Fruit fly (Drosophila melanogaster) whole organism, embryonic: Measurements from ENCODE around the gene Ugt316A1.

Source experiments
- CG12942 ChIP-seq: fragments of 200-800 bp; sonication (Bioruptor generic); optimal IDR thresholded peaks from 3 replicates; lab custom pipeline; 2016; ENCODE audit warnings: missing biosample characterization, missing genetic modification characterization
- CG14441 ChIP-seq: fragments of 200-800 bp; sonication (Bioruptor generic); IDR thresholded peaks from 2 replicates; pipeline ENCODE4 v1.3.6; 2022; ENCODE audit warnings: missing biosample characterization, missing genetic modification characterization
- CG14710 ChIP-seq: fragments of 200-800 bp; sonication (Bioruptor generic); optimal IDR thresholded peaks from 3 replicates; lab custom pipeline; 2019; ENCODE audit warnings: missing biosample characterization, mild to moderate bottlenecking, missing genetic modification characterization, moderate library complexity
- CG15514 ChIP-seq: fragments of 200-800 bp; sonication (Bioruptor generic); optimal IDR thresholded peaks from 3 replicates; lab custom pipeline; 2017; ENCODE audit warnings: missing biosample characterization, missing genetic modification characterization, mild to moderate bottlenecking, moderate library complexity, missing genetic modification reagents
- CG16863 ChIP-seq: fragments of 200-800 bp; sonication (Bioruptor generic); optimal IDR thresholded peaks from 3 replicates; lab custom pipeline; 2016; ENCODE audit warnings: missing biosample characterization, missing genetic modification characterization
- CG17186 ChIP-seq: fragments of 200-800 bp; sonication (Bioruptor generic); optimal IDR thresholded peaks from 3 replicates; lab custom pipeline; 2017; ENCODE audit warnings: missing biosample characterization, missing genetic modification reagents, missing genetic modification characterization
- CG18262 ChIP-seq: fragments of 200-800 bp; optimal IDR thresholded peaks from 3 replicates; lab custom pipeline; 2019; ENCODE audit warnings: missing biosample characterization, mild to moderate bottlenecking, missing genetic modification characterization, moderate library complexity
- CG1832 ChIP-seq: fragments of 200-800 bp; sonication (Bioruptor generic); optimal IDR thresholded peaks from 2 replicates; lab custom pipeline; 2017; ENCODE audit warnings: missing biosample characterization, mild to moderate bottlenecking, missing genetic modification characterization, inconsistent platforms
- CG18764 ChIP-seq: fragments of 200-800 bp; sonication (Bioruptor generic); optimal IDR thresholded peaks from 3 replicates; lab custom pipeline; 2016; ENCODE audit warnings: missing biosample characterization, missing genetic modification characterization
- CG2116 ChIP-seq: fragments of 200-800 bp; sonication (Bioruptor generic); optimal IDR thresholded peaks from 3 replicates; lab custom pipeline; 2018; ENCODE audit warnings: missing biosample characterization, mild to moderate bottlenecking, missing genetic modification characterization
- CG4360 ChIP-seq: fragments of 200-800 bp; sonication (Bioruptor generic); IDR thresholded peaks from 2 replicates; pipeline ENCODE4 v1.3.6; 2022; ENCODE audit warnings: missing biosample characterization, missing genetic modification characterization
- CG7786 ChIP-seq: fragments of 200-800 bp; sonication (Bioruptor generic); optimal IDR thresholded peaks from 2 replicates; lab custom pipeline; 2016; ENCODE audit warnings: missing biosample characterization, missing genetic modification characterization
- CG8478 ChIP-seq: fragments of >200 bp; optimal IDR thresholded peaks from 2 replicates; lab custom pipeline; 2018
- CG8944 ChIP-seq: fragments of 200-800 bp; sonication (Bioruptor generic); optimal IDR thresholded peaks from 3 replicates; lab custom pipeline; 2016; ENCODE audit warnings: missing biosample characterization, missing genetic modification characterization
- Drgx ChIP-seq: fragments of 200-800 bp; sonication (Bioruptor generic); IDR thresholded peaks from 2 replicates; pipeline ENCODE4 v1.3.6; 2022; ENCODE audit warnings: missing biosample characterization, missing genetic modification characterization
- HLH54F ChIP-seq: fragments of 200-800 bp; sonication (Bioruptor generic); optimal IDR thresholded peaks from 3 replicates; lab custom pipeline; 2016; ENCODE audit warnings: missing biosample characterization, missing genetic modification characterization
- Hr3 ChIP-seq: fragments of 200-800 bp; sonication (Bioruptor generic); optimal IDR thresholded peaks from 3 replicates; lab custom pipeline; 2016; ENCODE audit warnings: missing biosample characterization, missing genetic modification characterization
- Max ChIP-seq: fragments of 200-800 bp; sonication (Bioruptor generic); optimal IDR thresholded peaks from 2 replicates; lab custom pipeline; 2016; ENCODE audit warnings: missing biosample characterization, mild to moderate bottlenecking, missing genetic modification characterization
- Meics ChIP-seq: fragments of 200-800 bp; sonication (Bioruptor generic); optimal IDR thresholded peaks from 2 replicates; lab custom pipeline; 2017; ENCODE audit warnings: missing biosample characterization, mild to moderate bottlenecking, missing genetic modification characterization
- Ptx1 ChIP-seq: fragments of 200-800 bp; sonication (Bioruptor generic); IDR thresholded peaks from 2 replicates; pipeline ENCODE4 v1.3.6; 2022; ENCODE audit warnings: missing biosample characterization, missing genetic modification characterization
- Ravus ChIP-seq: fragments of 200-800 bp; sonication (Bioruptor generic); IDR thresholded peaks from 2 replicates; pipeline ENCODE4 v1.3.6; 2022; ENCODE audit warnings: missing biosample characterization, missing genetic modification characterization
- Rx ChIP-seq: fragments of 200-800 bp; sonication (Bioruptor generic); IDR thresholded peaks from 2 replicates; pipeline ENCODE4 v1.3.6; 2022; ENCODE audit warnings: missing biosample characterization, missing genetic modification characterization
- Sox100B ChIP-seq: fragments of 200-800 bp; sonication (Bioruptor generic); optimal IDR thresholded peaks from 3 replicates; lab custom pipeline; 2018; ENCODE audit warnings: missing biosample characterization, mild to moderate bottlenecking, missing genetic modification characterization
- Sry-δ ChIP-seq: fragments of 200-800 bp; sonication (Bioruptor generic); optimal IDR thresholded peaks from 2 replicates; lab custom pipeline; 2016; ENCODE audit warnings: missing biosample characterization, missing genetic modification characterization
- Ssrp ChIP-seq: fragments of 200-800 bp; sonication (Bioruptor generic); optimal IDR thresholded peaks from 2 replicates; lab custom pipeline; 2018; ENCODE audit warnings: missing biosample characterization, mild to moderate bottlenecking, missing genetic modification characterization, moderate library complexity
- Stat92E ChIP-seq, 3 experiments: fragments of >200 bp in 2 of 3; fragments of 200-800 bp in 1 of 3; sonication (Bioruptor generic) in 1 of 3; optimal IDR thresholded peaks; 2 replicates each; lab custom pipeline; 2017 to 2019; ENCODE audit warnings: missing biosample characterization in 3 of 3, missing genetic modification characterization in 3 of 3, mild to moderate bottlenecking in 1 of 3, moderate library complexity in 1 of 3
- Taf1 ChIP-seq: fragments of 200-800 bp; sonication (Bioruptor generic); IDR thresholded peaks from 2 replicates; pipeline ENCODE4 v1.3.6; 2022; ENCODE audit warnings: missing biosample characterization, missing genetic modification characterization
- Trl ChIP-seq, 3 experiments: fragments of >200 bp in 2 of 3; fragments of 200-800 bp in 1 of 3; sonication (Bioruptor generic) in 1 of 3; optimal IDR thresholded peaks; 2 replicates in 1 of 3; 3 replicates in 2 of 3; lab custom pipeline; 2016 to 2017; ENCODE audit warnings: missing biosample characterization in 1 of 3, missing genetic modification characterization in 1 of 3
- ab ChIP-seq: fragments of 200-800 bp; sonication (Bioruptor generic); optimal IDR thresholded peaks from 2 replicates; lab custom pipeline; 2016; ENCODE audit warnings: missing biosample characterization, missing genetic modification characterization
- bbx ChIP-seq: fragments of 200-800 bp; sonication (Bioruptor generic); IDR thresholded peaks from 2 replicates; pipeline ENCODE4 v1.3.6; 2022; ENCODE audit warnings: missing biosample characterization, missing genetic modification characterization; ENCODE audit not compliant: partially characterized antibody
- bcd ChIP-seq: fragments of 200-800 bp; sonication (Bioruptor generic); optimal IDR thresholded peaks from 2 replicates; lab custom pipeline; 2017; ENCODE audit warnings: missing biosample characterization, mild to moderate bottlenecking, missing genetic modification characterization
- chn ChIP-seq: fragments of 200-800 bp; sonication (Bioruptor generic); optimal IDR thresholded peaks from 2 replicates; lab custom pipeline; 2016; ENCODE audit warnings: missing biosample characterization, missing genetic modification characterization
- dysf ChIP-seq: fragments of 200-800 bp; sonication (Bioruptor generic); IDR thresholded peaks from 3 replicates; pipeline ENCODE4 v1.3.6; 2022; ENCODE audit warnings: missing biosample characterization, missing genetic modification characterization
- ftz-f1 ChIP-seq: fragments of 200-800 bp; sonication (Bioruptor generic); optimal IDR thresholded peaks from 2 replicates; lab custom pipeline; 2016; ENCODE audit warnings: missing biosample characterization, missing genetic modification characterization
- fu2 ChIP-seq: fragments of 200-800 bp; sonication (Bioruptor generic); optimal IDR thresholded peaks from 2 replicates; lab custom pipeline; 2016; ENCODE audit warnings: missing biosample characterization, missing genetic modification characterization
- ind ChIP-seq: fragments of 200-800 bp; sonication (Bioruptor generic); optimal IDR thresholded peaks from 3 replicates; lab custom pipeline; 2016; ENCODE audit warnings: missing biosample characterization, missing genetic modification characterization
- maf-S ChIP-seq: fragments of 200-800 bp; sonication (Bioruptor generic); optimal IDR thresholded peaks from 2 replicates; lab custom pipeline; 2016; ENCODE audit warnings: missing biosample characterization, missing genetic modification characterization
- mam ChIP-seq: fragments of 200-800 bp; sonication (Bioruptor generic); optimal IDR thresholded peaks from 3 replicates; lab custom pipeline; 2016; ENCODE audit warnings: missing biosample characterization, missing genetic modification characterization
- nau ChIP-seq: fragments of 200-800 bp; sonication (Bioruptor generic); optimal IDR thresholded peaks from 3 replicates; lab custom pipeline; 2017; ENCODE audit warnings: missing biosample characterization, mild to moderate bottlenecking, missing genetic modification characterization, missing genetic modification reagents
- nerfin-2 ChIP-seq: fragments of 200-800 bp; sonication (Bioruptor generic); IDR thresholded peaks from 2 replicates; pipeline ENCODE4 v1.3.6; 2022; ENCODE audit warnings: missing biosample characterization, missing genetic modification characterization; ENCODE audit not compliant: partially characterized antibody
- pum ChIP-seq: fragments of 200-800 bp; sonication (Bioruptor generic); optimal IDR thresholded peaks from 2 replicates; lab custom pipeline; 2016; ENCODE audit warnings: missing biosample characterization, missing genetic modification characterization
- sc ChIP-seq, 3 experiments: fragments of >200 bp in 2 of 3; fragments of 200-800 bp in 1 of 3; sonication (Bioruptor generic) in 1 of 3; optimal IDR thresholded peaks; 2 replicates in 2 of 3; 3 replicates in 1 of 3; lab custom pipeline; 2017; ENCODE audit warnings: mild to moderate bottlenecking in 1 of 3, missing biosample characterization in 1 of 3, missing genetic modification characterization in 1 of 3, missing genetic modification reagents in 1 of 3
- sens-2 ChIP-seq: fragments of 200-800 bp; sonication (Bioruptor generic); IDR thresholded peaks from 2 replicates; pipeline ENCODE4 v1.3.6; 2022; ENCODE audit warnings: missing biosample characterization, missing genetic modification characterization
- slbo ChIP-seq: fragments of 200-800 bp; sonication (Bioruptor generic); IDR thresholded peaks from 2 replicates; pipeline ENCODE4 v1.3.6; 2022; ENCODE audit warnings: missing biosample characterization, missing genetic modification characterization
- so ChIP-seq: fragments of 200-800 bp; sonication (Bioruptor generic); IDR thresholded peaks from 3 replicates; pipeline ENCODE4 v1.3.6; 2022; ENCODE audit warnings: missing biosample characterization, missing genetic modification characterization
- tna ChIP-seq: fragments of 200-800 bp; sonication (Bioruptor generic); IDR thresholded peaks from 2 replicates; pipeline ENCODE4 v1.3.6; 2022; ENCODE audit warnings: missing biosample characterization, missing genetic modification characterization; ENCODE audit not compliant: partially characterized antibody
- trem ChIP-seq: fragments of 200-800 bp; optimal IDR thresholded peaks from 3 replicates; lab custom pipeline; 2019; ENCODE audit warnings: missing biosample characterization, mild to moderate bottlenecking, missing genetic modification characterization, moderate library complexity
- ttk ChIP-seq: fragments of 200-800 bp; sonication (Bioruptor generic); IDR thresholded peaks from 2 replicates; pipeline ENCODE4 v2.1.2; 2022; ENCODE audit warnings: missing biosample characterization, missing genetic modification characterization
- zen ChIP-seq: fragments of 200-800 bp; sonication (Bioruptor generic); optimal IDR thresholded peaks from 3 replicates; lab custom pipeline; 2018; ENCODE audit warnings: missing biosample characterization, mild to moderate bottlenecking, missing genetic modification characterization, moderate library complexity
- zfh1 ChIP-seq: fragments of 200-800 bp; sonication (Bioruptor generic); IDR thresholded peaks from 3 replicates; pipeline ENCODE4 v1.3.6; 2022; ENCODE audit warnings: missing biosample characterization, missing genetic modification characterization

The Ugt316A1 gene

dm6 chr3L:19097665-19098082 is 35.1 kb upstream of the Ugt316A1 start, which contains the start of the genes Naxd and CG14079 (continued):
- TF ChIP-seq bbx (GFP tag; lab: Robert Waterston, UW) = no peak
- peak; percentile 63 for TF ChIP-seq CG18262 (tag; lab: Kevin White, UChicago)
- TF ChIP-seq Taf1 (GFP tag; lab: Robert Waterston, UW) = no peak
- no peak for TF ChIP-seq nau (GFP tag; lab: Kevin White, UChicago)
- peak; percentile 36 for TF ChIP-seq HLH54F (GFP tag; lab: Kevin White, UChicago)
- peak; percentile 37 for TF ChIP-seq CG15514 (GFP tag; lab: Kevin White, UChicago)
- peak; percentile 55 for TF ChIP-seq ind
- TF ChIP-seq CG8944 (GFP tag; lab: Kevin White, UChicago) = peak; percentile 18
- TF ChIP-seq so (GFP tag; lab: Robert Waterston, UW) = peak; percentile 45; the same call in 1 of the 3 replicates
- no peak for TF ChIP-seq CG1832 (GFP tag; lab: Kevin White, UChicago)
- TF ChIP-seq CG14441 (GFP tag; lab: Robert Waterston, UW) = peak; percentile 56
- TF ChIP-seq Rx (GFP tag; lab: Robert Waterston, UW) = 0 out of 2 replicates have a peak, but pooled peaks have one; percentile 15
- peak; percentile 63 for TF ChIP-seq Sry-δ (GFP tag; lab: Kevin White, UChicago)
- TF ChIP-seq CG7786 (GFP tag; lab: Kevin White, UChicago) = peak; percentile 23
- peak; percentile 74 for TF ChIP-seq Ssrp (tag; lab: Kevin White, UChicago)
- TF ChIP-seq fu2 (GFP tag; lab: Kevin White, UChicago) = no peak
- TF ChIP-seq Meics (GFP tag; lab: Kevin White, UChicago) = peak; percentile 19
- TF ChIP-seq CG16863 (GFP tag; lab: Kevin White, UChicago) = peak; percentile 8
- TF ChIP-seq Sox100B (GFP tag; lab: Kevin White, UChicago) = peak; percentile 38
- TF ChIP-seq Trl (optimal IDR thresholded peaks at IDR 0.05; lab: Kevin White, UChicago) = no peak
- TF ChIP-seq Trl (GFP tag; optimal IDR thresholded peaks at IDR 0.05; lab: Kevin White, UChicago) = peak; percentile 26
- TF ChIP-seq CG18764 (GFP tag; lab: Kevin White, UChicago) = peak; percentile 15
- TF ChIP-seq Stat92E (GFP tag; optimal IDR thresholded peaks at IDR 0.05; lab: Kevin White, UChicago) = peak in 1 of 3 experiments; percentile 44
- TF ChIP-seq CG2116 = peak; percentile 46
- TF ChIP-seq Max (GFP tag; lab: Kevin White, UChicago) = no peak
- no peak for TF ChIP-seq Ravus (GFP tag; lab: Robert Waterston, UW)
- peak; percentile 22; the same call in 1 of the 2 replicates for TF ChIP-seq sens-2 (GFP tag; lab: Robert Waterston, UW)
- no peak for TF ChIP-seq CG8478 (lab: Kevin White, UChicago)
- no peak for TF ChIP-seq sc (optimal IDR thresholded peaks at IDR 0.05; lab: Kevin White, UChicago)
- TF ChIP-seq sc (GFP tag; optimal IDR thresholded peaks at IDR 0.05; lab: Kevin White, UChicago) = peak; percentile 15
- peak; percentile 45 for TF ChIP-seq pum
- no peak for TF ChIP-seq tna (GFP tag; lab: Robert Waterston, UW)
- peak; percentile 74 for TF ChIP-seq CG12942
- peak; percentile 87 for TF ChIP-seq Ptx1 (GFP tag; lab: Robert Waterston, UW)
- TF ChIP-seq maf-S = no peak
- TF ChIP-seq nerfin-2 (GFP tag; lab: Robert Waterston, UW) = no peak
- peak; percentile 73 for TF ChIP-seq Drgx (GFP tag; lab: Robert Waterston, UW)
- no peak for TF ChIP-seq zen (tag; lab: Kevin White, UChicago)
- peak; percentile 74; the same call in 2 of the 3 replicates for TF ChIP-seq dysf
- TF ChIP-seq CG14710 (tag; lab: Kevin White, UChicago) = peak; percentile 57
- no peak for TF ChIP-seq CG17186 (GFP tag; lab: Kevin White, UChicago)
- TF ChIP-seq Hr3 (GFP tag; lab: Kevin White, UChicago) = peak; percentile 73
- peak; percentile 58 for TF ChIP-seq bcd (GFP tag; lab: Kevin White, UChicago)
- TF ChIP-seq ttk = peak; percentile 48
- no peak for TF ChIP-seq ftz-f1 (GFP tag; lab: Kevin White, UChicago)
- TF ChIP-seq zfh1 = peak; percentile 55; the same call in 2 of the 3 replicates
- TF ChIP-seq CG4360 (GFP tag; lab: Robert Waterston, UW) = no peak
- TF ChIP-seq slbo (GFP tag; lab: Robert Waterston, UW) = peak; percentile 87
- TF ChIP-seq trem (tag; lab: Kevin White, UChicago) = peak; percentile 27
- no peak for TF ChIP-seq ab (GFP tag; lab: Kevin White, UChicago)
- peak; percentile 50 for TF ChIP-seq mam (GFP tag; lab: Kevin White, UChicago)
- TF ChIP-seq chn (GFP tag; lab: Kevin White, UChicago) = no peak
